Fruit fly (Drosophila melanogaster) whole organism, embryonic: Measurements from ENCODE around the gene lectin-33A.

Source experiments
- Atf-2 ChIP-seq: fragments of 200-800 bp; sonication (Bioruptor generic); optimal IDR thresholded peaks from 2 replicates; lab custom pipeline; 2016; ENCODE audit warnings: missing biosample characterization, missing genetic modification characterization
- CG11093 ChIP-seq: fragments of 200-800 bp; sonication (Bioruptor generic); IDR thresholded peaks from 3 replicates; pipeline ENCODE4 v1.3.6; 2022; ENCODE audit warnings: missing biosample characterization, missing genetic modification characterization
- CG11560 ChIP-seq: fragments of 200-800 bp; sonication (Bioruptor generic); IDR thresholded peaks from 3 replicates; pipeline ENCODE4 v1.3.6; 2022; ENCODE audit warnings: missing biosample characterization, missing genetic modification characterization
- CG12942 ChIP-seq: fragments of 200-800 bp; sonication (Bioruptor generic); optimal IDR thresholded peaks from 3 replicates; lab custom pipeline; 2016; ENCODE audit warnings: missing biosample characterization, missing genetic modification characterization
- CG13894 ChIP-seq: fragments of 200-800 bp; sonication (Bioruptor generic); optimal IDR thresholded peaks from 3 replicates; lab custom pipeline; 2018; ENCODE audit warnings: missing biosample characterization, mild to moderate bottlenecking, missing genetic modification characterization, moderate library complexity
- CG16779 ChIP-seq: fragments of 200-800 bp; sonication (Bioruptor generic); IDR thresholded peaks from 2 replicates; pipeline ENCODE4 v1.3.6; 2022; ENCODE audit warnings: missing biosample characterization, missing genetic modification characterization
- CG16813 ChIP-seq: fragments of 200-800 bp; sonication (Bioruptor generic); IDR thresholded peaks from 3 replicates; pipeline ENCODE4 v1.3.6; 2022; ENCODE audit warnings: missing biosample characterization, missing genetic modification characterization; ENCODE audit not compliant: partially characterized antibody
- CG16863 ChIP-seq: fragments of 200-800 bp; sonication (Bioruptor generic); optimal IDR thresholded peaks from 3 replicates; lab custom pipeline; 2016; ENCODE audit warnings: missing biosample characterization, missing genetic modification characterization
- CG17568 ChIP-seq: fragments of 200-800 bp; sonication (Bioruptor generic); optimal IDR thresholded peaks from 2 replicates; lab custom pipeline; 2018; ENCODE audit warnings: missing biosample characterization, mild to moderate bottlenecking, missing genetic modification characterization, moderate library complexity
- CG17612 ChIP-seq: fragments of 200-800 bp; sonication (Bioruptor generic); IDR thresholded peaks from 2 replicates; pipeline ENCODE4 v1.3.6; 2022; ENCODE audit warnings: missing biosample characterization, missing genetic modification characterization
- CG18599 ChIP-seq: fragments of 200-800 bp; sonication (Bioruptor generic); optimal IDR thresholded peaks from 3 replicates; lab custom pipeline; 2017; ENCODE audit warnings: missing biosample characterization, missing genetic modification characterization, mild to moderate bottlenecking, moderate library complexity, missing genetic modification reagents
- CG2120 ChIP-seq: fragments of 200-800 bp; sonication (Bioruptor generic); optimal IDR thresholded peaks from 3 replicates; lab custom pipeline; 2016; ENCODE audit warnings: missing biosample characterization, missing genetic modification characterization
- CG30020 ChIP-seq: fragments of 200-800 bp; optimal IDR thresholded peaks from 2 replicates; lab custom pipeline; 2019; ENCODE audit warnings: missing biosample characterization, mild to moderate bottlenecking, missing genetic modification characterization, moderate library complexity
- CG3065 ChIP-seq: fragments of 200-800 bp; sonication (Bioruptor generic); optimal IDR thresholded peaks from 2 replicates; lab custom pipeline; 2016; ENCODE audit warnings: missing biosample characterization, missing genetic modification characterization
- CG4854 ChIP-seq: fragments of 200-800 bp; sonication (Bioruptor generic); optimal IDR thresholded peaks from 2 replicates; lab custom pipeline; 2016; ENCODE audit warnings: missing biosample characterization, missing genetic modification characterization, inconsistent platforms
- CG6254 ChIP-seq: fragments of 200-800 bp; sonication (Bioruptor generic); optimal IDR thresholded peaks from 3 replicates; lab custom pipeline; 2017; ENCODE audit warnings: mild to moderate bottlenecking, missing biosample characterization, missing genetic modification reagents, missing genetic modification characterization
- CG7745 ChIP-seq: fragments of 200-800 bp; sonication (Bioruptor generic); optimal IDR thresholded peaks from 2 replicates; lab custom pipeline; 2018; ENCODE audit warnings: missing biosample characterization, mild to moderate bottlenecking, missing genetic modification characterization, moderate library complexity
- CG8281 ChIP-seq: fragments of 200-800 bp; sonication (Bioruptor generic); optimal IDR thresholded peaks from 2 replicates; lab custom pipeline; 2018; ENCODE audit warnings: missing biosample characterization, mild to moderate bottlenecking, missing genetic modification characterization, moderate library complexity
- CG8359 ChIP-seq: fragments of 200-800 bp; sonication (Bioruptor generic); optimal IDR thresholded peaks from 2 replicates; lab custom pipeline; 2017; ENCODE audit warnings: missing biosample characterization, mild to moderate bottlenecking, missing genetic modification characterization, borderline replicate concordance
- CG9609 ChIP-seq: fragments of 200-800 bp; sonication (Bioruptor generic); optimal IDR thresholded peaks from 3 replicates; lab custom pipeline; 2016; ENCODE audit warnings: missing biosample characterization, missing genetic modification characterization
- CTCF ChIP-seq: fragments of 200-800 bp; sonication (Bioruptor generic); optimal IDR thresholded peaks from 2 replicates; lab custom pipeline; 2017; ENCODE audit warnings: missing biosample characterization, mild to moderate bottlenecking, missing genetic modification characterization, moderate library complexity
- D ChIP-seq, 2 experiments: fragments of 200-800 bp in 1 of 2; fragments of >200 bp in 1 of 2; sonication (Bioruptor generic) in 1 of 2; optimal IDR thresholded peaks; 2 replicates in 1 of 2; 3 replicates in 1 of 2; lab custom pipeline; 2017; ENCODE audit warnings: mild to moderate bottlenecking in 1 of 2, missing biosample characterization in 1 of 2, missing genetic modification characterization in 1 of 2, missing genetic modification reagents in 1 of 2
- D19A ChIP-seq: fragments of 200-800 bp; optimal IDR thresholded peaks from 3 replicates; lab custom pipeline; 2019; ENCODE audit warnings: missing biosample characterization, mild to moderate bottlenecking, missing genetic modification characterization, moderate library complexity
- Dek ChIP-seq: fragments of 200-800 bp; sonication (Bioruptor generic); optimal IDR thresholded peaks from 3 replicates; lab custom pipeline; 2019; ENCODE audit warnings: missing biosample characterization, mild to moderate bottlenecking, missing genetic modification characterization, moderate library complexity
- Dref ChIP-seq: fragments of 200-800 bp; sonication (Bioruptor generic); IDR thresholded peaks from 2 replicates; pipeline ENCODE4 v1.3.6; 2022; ENCODE audit warnings: missing biosample characterization, missing genetic modification characterization
- E2f2 ChIP-seq: fragments of 200-800 bp; sonication (Bioruptor generic); IDR thresholded peaks from 2 replicates; pipeline ENCODE4 v1.3.6; 2022; ENCODE audit warnings: missing biosample characterization, missing genetic modification characterization
- HHEX ChIP-seq: fragments of 200-800 bp; sonication (Bioruptor generic); optimal IDR thresholded peaks from 3 replicates; lab custom pipeline; 2017; ENCODE audit warnings: missing biosample characterization, mild to moderate bottlenecking, missing genetic modification characterization, missing genetic modification reagents
- MBD-R2 ChIP-seq: fragments of 200-800 bp; sonication (Bioruptor generic); IDR thresholded peaks from 2 replicates; pipeline ENCODE4 v1.3.6; 2022; ENCODE audit warnings: missing biosample characterization, missing genetic modification characterization
- Med ChIP-seq: fragments of 200-800 bp; sonication (Bioruptor generic); peaks from one replicate; lab custom pipeline; 2016; ENCODE audit warnings: missing biosample characterization, missing genetic modification characterization, mild to moderate bottlenecking, inconsistent platforms, moderate library complexity
- Mrtf ChIP-seq: fragments of 200-800 bp; sonication (Bioruptor generic); IDR thresholded peaks from 3 replicates; pipeline ENCODE4 v1.3.6; 2022; ENCODE audit warnings: missing biosample characterization, missing genetic modification characterization
- Ptx1 ChIP-seq: fragments of 200-800 bp; sonication (Bioruptor generic); IDR thresholded peaks from 2 replicates; pipeline ENCODE4 v1.3.6; 2022; ENCODE audit warnings: missing biosample characterization, missing genetic modification characterization
- Scr ChIP-seq: fragments of 200-800 bp; sonication (Bioruptor generic); IDR thresholded peaks from 2 replicates; pipeline ENCODE4 v1.3.6; 2022; ENCODE audit warnings: missing biosample characterization, missing genetic modification characterization; ENCODE audit not compliant: partially characterized antibody
- bab2 ChIP-seq: fragments of 200-800 bp; sonication (Bioruptor generic); optimal IDR thresholded peaks from 2 replicates; lab custom pipeline; 2016; ENCODE audit warnings: missing biosample characterization, missing genetic modification characterization
- bsh ChIP-seq, 2 experiments: fragments of 200-800 bp; sonication (Bioruptor generic); optimal IDR thresholded peaks; 2 replicates each; lab custom pipeline; 2017 to 2018; ENCODE audit warnings: mild to moderate bottlenecking in 2 of 2, missing biosample characterization in 2 of 2, missing genetic modification characterization in 2 of 2, moderate library complexity in 1 of 2
- dmrt11E ChIP-seq: fragments of 200-800 bp; sonication (Bioruptor generic); optimal IDR thresholded peaks from 3 replicates; lab custom pipeline; 2018; ENCODE audit warnings: missing biosample characterization, mild to moderate bottlenecking, missing genetic modification characterization, moderate library complexity
- eyg ChIP-seq: fragments of 200-800 bp; sonication (Bioruptor generic); optimal IDR thresholded peaks from 3 replicates; lab custom pipeline; 2016; ENCODE audit warnings: missing biosample characterization, missing genetic modification characterization
- fu2 ChIP-seq: fragments of 200-800 bp; sonication (Bioruptor generic); optimal IDR thresholded peaks from 2 replicates; lab custom pipeline; 2016; ENCODE audit warnings: missing biosample characterization, missing genetic modification characterization
- gem ChIP-seq: fragments of 200-800 bp; sonication (Bioruptor generic); optimal IDR thresholded peaks from 2 replicates; lab custom pipeline; 2019; ENCODE audit warnings: missing biosample characterization, mild to moderate bottlenecking, missing genetic modification characterization, moderate library complexity
- knrl ChIP-seq: fragments of 200-800 bp; sonication (Bioruptor generic); IDR thresholded peaks from 3 replicates; pipeline ENCODE4 v1.3.6; 2022; ENCODE audit warnings: missing biosample characterization, missing genetic modification characterization; ENCODE audit not compliant: partially characterized antibody
- mam ChIP-seq: fragments of 200-800 bp; sonication (Bioruptor generic); optimal IDR thresholded peaks from 3 replicates; lab custom pipeline; 2016; ENCODE audit warnings: missing biosample characterization, missing genetic modification characterization
- nau ChIP-seq: fragments of 200-800 bp; sonication (Bioruptor generic); optimal IDR thresholded peaks from 3 replicates; lab custom pipeline; 2017; ENCODE audit warnings: missing biosample characterization, mild to moderate bottlenecking, missing genetic modification characterization, missing genetic modification reagents
- nerfin-2 ChIP-seq: fragments of 200-800 bp; sonication (Bioruptor generic); IDR thresholded peaks from 2 replicates; pipeline ENCODE4 v1.3.6; 2022; ENCODE audit warnings: missing biosample characterization, missing genetic modification characterization; ENCODE audit not compliant: partially characterized antibody
- p53 ChIP-seq: fragments of 200-800 bp; sonication (Bioruptor generic); optimal IDR thresholded peaks from 2 replicates; lab custom pipeline; 2016; ENCODE audit warnings: missing biosample characterization, missing genetic modification characterization
- pum ChIP-seq: fragments of 200-800 bp; sonication (Bioruptor generic); optimal IDR thresholded peaks from 2 replicates; lab custom pipeline; 2016; ENCODE audit warnings: missing biosample characterization, missing genetic modification characterization
- repo ChIP-seq: fragments of 200-800 bp; sonication (Bioruptor generic); optimal IDR thresholded peaks from 2 replicates; lab custom pipeline; 2016; ENCODE audit warnings: missing biosample characterization, missing genetic modification characterization
- rib ChIP-seq: fragments of 200-800 bp; sonication (Bioruptor generic); IDR thresholded peaks from 2 replicates; pipeline ENCODE4 v1.3.6; 2022; ENCODE audit warnings: missing biosample characterization, missing genetic modification characterization
- sc ChIP-seq, 3 experiments: fragments of >200 bp in 2 of 3; fragments of 200-800 bp in 1 of 3; sonication (Bioruptor generic) in 1 of 3; optimal IDR thresholded peaks; 2 replicates in 2 of 3; 3 replicates in 1 of 3; lab custom pipeline; 2017; ENCODE audit warnings: mild to moderate bottlenecking in 1 of 3, missing biosample characterization in 1 of 3, missing genetic modification characterization in 1 of 3, missing genetic modification reagents in 1 of 3
- schlank ChIP-seq: fragments of 200-800 bp; sonication (Bioruptor generic); optimal IDR thresholded peaks from 2 replicates; lab custom pipeline; 2018; ENCODE audit warnings: missing biosample characterization, mild to moderate bottlenecking, missing genetic modification characterization
- slbo ChIP-seq: fragments of 200-800 bp; sonication (Bioruptor generic); IDR thresholded peaks from 2 replicates; pipeline ENCODE4 v1.3.6; 2022; ENCODE audit warnings: missing biosample characterization, missing genetic modification characterization
- slp2 ChIP-seq: fragments of 200-800 bp; sonication (Bioruptor generic); optimal IDR thresholded peaks from 2 replicates; lab custom pipeline; 2016; ENCODE audit warnings: missing biosample characterization, missing genetic modification characterization

The lectin-33A gene

DNA sequence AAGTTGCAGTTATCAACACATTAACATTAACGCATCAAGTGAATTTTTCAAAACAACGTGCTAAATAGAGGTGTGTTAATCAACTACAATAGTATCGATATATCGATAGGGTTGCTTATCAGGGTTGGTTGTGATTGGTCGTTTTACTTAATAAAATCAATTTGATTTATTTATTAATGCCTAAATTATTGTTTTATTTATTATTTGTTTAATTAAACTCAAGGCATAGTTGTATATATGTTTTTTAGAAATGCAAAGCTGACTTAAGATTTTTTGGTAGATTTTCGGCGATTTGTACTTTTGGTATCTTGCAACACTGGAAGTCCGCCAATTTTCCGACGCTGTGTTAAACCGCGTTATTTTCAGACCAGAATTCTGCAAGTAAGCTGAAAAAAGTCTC is 9.1 kb downstream of the lectin-33A start, which contains the start of the genes Art8 and dUTPase (continued):
- TF ChIP-seq Atf-2 (GFP tag; lab: Kevin White, UChicago) (no peak), rib (GFP tag; lab: Robert Waterston, UW) (no peak), CG16863 (GFP tag; lab: Kevin White, UChicago) (peak; percentile 32), D (optimal IDR thresholded peaks at IDR 0.05; lab: Kevin White, UChicago) (no peak), D (GFP tag; optimal IDR thresholded peaks at IDR 0.05; lab: Kevin White, UChicago) (no peak), CG17612 (GFP tag; lab: Robert Waterston, UW) (no peak), eyg (GFP tag; lab: Kevin White, UChicago) (no peak), CG9609 (GFP tag; lab: Kevin White, UChicago) (no peak), knrl (GFP tag; lab: Robert Waterston, UW) (peak; percentile 88), CG12942 (peak; percentile 76), CG16813 (GFP tag; lab: Robert Waterston, UW) (peak; percentile 85), MBD-R2 (peak; percentile 86), dmrt11E (tag; lab: Kevin White, UChicago) (peak; percentile 68), Scr (GFP tag; lab: Robert Waterston, UW) (peak; percentile 90), bab2 (GFP tag; lab: Kevin White, UChicago) (no peak), gem (peak; percentile 86), CG7745 (tag; lab: Kevin White, UChicago) (no peak), CG11560 (tag; lab: Robert Waterston, UW) (no peak), p53 (GFP tag; lab: Kevin White, UChicago) (no peak), CG4854 (GFP tag; lab: Kevin White, UChicago) (peak; percentile 59), pum (peak; percentile 3), E2f2 (GFP tag; lab: Robert Waterston, UW) (peak; percentile 89), slbo (peak; percentile 74), nerfin-2 (GFP tag; lab: Robert Waterston, UW) (peak; percentile 67), repo (GFP tag; lab: Kevin White, UChicago) (no peak), fu2 (GFP tag; lab: Kevin White, UChicago) (no peak), CG18599 (no peak), Dref (GFP tag; lab: Robert Waterston, UW) (peak; percentile 84), D19A (tag; lab: Kevin White, UChicago) (peak; percentile 56), CG17568 (GFP tag; lab: Kevin White, UChicago) (no peak), CG30020 (tag; lab: Kevin White, UChicago) (peak; percentile 73), HHEX (GFP tag; lab: Kevin White, UChicago) (peak; percentile 30), Med (GFP tag; lab: Kevin White, UChicago) (peak; percentile 80), CG11093 (GFP tag; lab: Robert Waterston, UW) (no peak), CG13894 (tag; lab: Kevin White, UChicago) (no peak), CG16779 (no peak), sc (optimal IDR thresholded peaks at IDR 0.05; lab: Kevin White, UChicago) (no peak), sc (GFP tag; optimal IDR thresholded peaks at IDR 0.05; lab: Kevin White, UChicago) (no peak), mam (GFP tag; lab: Kevin White, UChicago) (peak; percentile 46), CG2120 (peak; percentile 78), Dek (peak; percentile 53), slp2 (peak; percentile 29), Mrtf (GFP tag; lab: Robert Waterston, UW) (no peak; the same call in 2 of the 3 replicates), nau (GFP tag; lab: Kevin White, UChicago) (no peak), schlank (tag; lab: Kevin White, UChicago) (no peak), CG3065 (peak; percentile 48), CG8359 (GFP tag; lab: Kevin White, UChicago) (no peak), bsh (GFP tag; optimal IDR thresholded peaks at IDR 0.05; lab: Kevin White, UChicago) (peak in 1 of 2 experiments; percentile 70), CTCF (GFP tag; lab: Kevin White, UChicago) (peak; percentile 25), CG8281 (tag; lab: Kevin White, UChicago) (no peak), Ptx1 (GFP tag; lab: Robert Waterston, UW) (peak; percentile 83), CG6254 (GFP tag; lab: Kevin White, UChicago) (no peak)
